Worm (Caenorhabditis elegans) whole organism, L1 larva: Measurements from ENCODE around the gene F52C12.2.

ENCODE experiments used
- C16A3.4 ChIP-seq: fragments of 150-350 bp; optimal IDR thresholded peaks from 2 replicates; lab custom pipeline; 2014; ENCODE audit warnings: missing biosample characterization, missing genetic modification characterization
- C34B4.2 ChIP-seq: sonication (generic microtip); optimal IDR thresholded peaks from 2 replicates; lab custom pipeline; 2017; ENCODE audit warnings: mild to moderate bottlenecking, missing genetic modification characterization, missing compliant biosample characterization
- F16B12.6 ChIP-seq: fragments of 150-350 bp; optimal IDR thresholded peaks from 2 replicates; lab custom pipeline; 2014; ENCODE audit warnings: missing biosample characterization, missing genetic modification characterization
- aly-2 ChIP-seq: fragments of 150-350 bp; optimal IDR thresholded peaks from 2 replicates; lab custom pipeline; 2014; ENCODE audit warnings: missing biosample characterization, missing genetic modification characterization
- ama-1 ChIP-seq: fragments of 150-350 bp; optimal IDR thresholded peaks from 2 replicates; lab custom pipeline; 2014
- ceh-8 ChIP-seq: fragments of 200-800 bp; sonication (Bioruptor generic); optimal IDR thresholded peaks from 2 replicates; lab custom pipeline; 2018; ENCODE audit warnings: mild to moderate bottlenecking, missing genetic modification characterization, moderate library complexity, missing compliant biosample characterization
- ces-1 ChIP-seq: fragments of 150-350 bp; optimal IDR thresholded peaks from 2 replicates; lab custom pipeline; 2014; ENCODE audit warnings: missing biosample characterization, missing genetic modification reagents, missing genetic modification characterization
- dpl-1 ChIP-seq, 3 experiments: fragments of 150-350 bp in 2 of 3; sonication (generic microtip) in 1 of 3; optimal IDR thresholded peaks; 2 replicates each; lab custom pipeline; 2014 to 2017; ENCODE audit warnings: missing biosample characterization in 3 of 3, missing genetic modification characterization in 3 of 3, missing genetic modification reagents in 3 of 3
- efl-1 ChIP-seq, 4 experiments: fragments of 150-350 bp; optimal IDR thresholded peaks in 3 of 4; peaks in 1 of 4; 1 replicate in 1 of 4; 2 replicates in 3 of 4; lab custom pipeline; 2014; ENCODE audit warnings: missing biosample characterization in 2 of 4, missing genetic modification characterization in 2 of 4, missing genetic modification reagents in 2 of 4
- egl-13 ChIP-seq: sonication (generic microtip); optimal IDR thresholded peaks from 2 replicates; lab custom pipeline; 2016; ENCODE audit warnings: missing genotype, missing genetic modification reagents, missing genetic modification characterization, missing compliant biosample characterization
- fkh-10 ChIP-seq: sonication (generic microtip); optimal IDR thresholded peaks from 2 replicates; lab custom pipeline; 2017; ENCODE audit warnings: missing biosample characterization, missing genetic modification reagents, missing genetic modification characterization
- fos-1 ChIP-seq: fragments of 150-350 bp; optimal IDR thresholded peaks from 2 replicates; lab custom pipeline; 2014; ENCODE audit warnings: missing biosample characterization, missing genetic modification characterization
- isw-1 ChIP-seq: fragments of 200-800 bp; sonication (Bioruptor generic); IDR thresholded peaks from 2 replicates; pipeline ENCODE4 v1.3.6; 2022; ENCODE audit warnings: missing genetic modification characterization, missing compliant biosample characterization
- jun-1 ChIP-seq: fragments of 150-350 bp; optimal IDR thresholded peaks from 2 replicates; lab custom pipeline; 2014; ENCODE audit warnings: missing biosample characterization, missing genetic modification reagents, missing genetic modification characterization
- lin-14 ChIP-seq: fragments of 200-800 bp; sonication (Bioruptor generic); optimal IDR thresholded peaks from 2 replicates; lab custom pipeline; 2018; ENCODE audit warnings: mild to moderate bottlenecking, missing genetic modification characterization, moderate library complexity, missing compliant biosample characterization
- lin-15B ChIP-seq: fragments of 150-350 bp; sonication (generic microtip); optimal IDR thresholded peaks from 3 replicates; lab custom pipeline; 2014; ENCODE audit warnings: missing biosample characterization, missing genetic modification characterization
- lin-35 ChIP-seq, 2 experiments: fragments of 150-350 bp; optimal IDR thresholded peaks; 2 replicates each; lab custom pipeline; 2014; ENCODE audit warnings: missing biosample characterization in 2 of 2, missing genetic modification characterization in 2 of 2, missing genetic modification reagents in 2 of 2
- mab-9 ChIP-seq: fragments of 200-800 bp; sonication (Bioruptor generic); IDR thresholded peaks from 2 replicates; pipeline ENCODE4 v1.3.6; 2022; ENCODE audit warnings: missing genetic modification reagents, missing genetic modification characterization, missing compliant biosample characterization
- mdl-1 ChIP-seq, 2 experiments: fragments of 150-350 bp; optimal IDR thresholded peaks; 2 replicates each; lab custom pipeline; 2014 to 2017; ENCODE audit warnings: missing biosample characterization in 2 of 2, missing genetic modification characterization in 2 of 2, inconsistent platforms in 1 of 2
- mef-2 ChIP-seq: fragments of 150-350 bp; optimal IDR thresholded peaks from 2 replicates; lab custom pipeline; 2014; ENCODE audit warnings: missing biosample characterization, missing genetic modification characterization
- nhr-11 ChIP-seq: fragments of 150-350 bp; optimal IDR thresholded peaks from 2 replicates; lab custom pipeline; 2014; ENCODE audit warnings: missing biosample characterization, missing genetic modification characterization
- nhr-12 ChIP-seq: sonication (generic microtip); optimal IDR thresholded peaks from 2 replicates; lab custom pipeline; 2017; ENCODE audit warnings: missing biosample characterization, missing genetic modification characterization
- nhr-20 ChIP-seq: sonication (generic microtip); optimal IDR thresholded peaks from 2 replicates; lab custom pipeline; 2016; ENCODE audit warnings: mild to moderate bottlenecking, missing genetic modification characterization, missing compliant biosample characterization
- nhr-47 ChIP-seq: sonication (generic microtip); optimal IDR thresholded peaks from 2 replicates; lab custom pipeline; 2016; ENCODE audit warnings: mild to moderate bottlenecking, missing genetic modification characterization, moderate library complexity, missing compliant biosample characterization
- nhr-76 ChIP-seq: sonication (generic microtip); optimal IDR thresholded peaks from 2 replicates; lab custom pipeline; 2017; ENCODE audit warnings: missing biosample characterization, missing genetic modification characterization
- nhr-85 ChIP-seq: sonication (generic microtip); peaks from one replicate; lab custom pipeline; 2016; ENCODE audit warnings: missing genetic modification characterization, inconsistent platforms, missing compliant biosample characterization
- pag-3 ChIP-seq: sonication (generic microtip); optimal IDR thresholded peaks from 2 replicates; lab custom pipeline; 2017; ENCODE audit warnings: missing genetic modification characterization, mild to moderate bottlenecking, missing compliant biosample characterization, antibody characterized with exemption, borderline replicate concordance; ENCODE audit not compliant: insufficient read depth
- pqm-1 ChIP-seq: sonication (generic microtip); optimal IDR thresholded peaks from 3 replicates; lab custom pipeline; 2017; ENCODE audit warnings: missing biosample characterization, missing genetic modification characterization
- rnt-1 ChIP-seq: sonication (generic microtip); optimal IDR thresholded peaks from 2 replicates; lab custom pipeline; 2016; ENCODE audit warnings: mild to moderate bottlenecking, missing genetic modification characterization, moderate library complexity, missing compliant biosample characterization
- snpc-4 ChIP-seq: fragments of 150-350 bp; optimal IDR thresholded peaks from 2 replicates; lab custom pipeline; 2014; ENCODE audit warnings: missing biosample characterization, missing genetic modification characterization
- sptf-1 ChIP-seq: fragments of 150-350 bp; optimal IDR thresholded peaks from 2 replicates; lab custom pipeline; 2014; ENCODE audit warnings: missing biosample characterization, missing genetic modification characterization
- tbx-2 ChIP-seq: sonication (generic microtip); optimal IDR thresholded peaks from 2 replicates; lab custom pipeline; 2016; ENCODE audit warnings: missing genetic modification characterization, missing compliant biosample characterization
- unc-62 ChIP-seq: fragments of 150-350 bp; optimal IDR thresholded peaks from 2 replicates; lab custom pipeline; 2014; ENCODE audit warnings: missing biosample characterization, missing genetic modification reagents, missing genetic modification characterization
- unc-86 ChIP-seq: sonication (generic microtip); optimal IDR thresholded peaks from 2 replicates; lab custom pipeline; 2016; ENCODE audit warnings: missing genetic modification characterization, missing compliant biosample characterization
- vab-15 ChIP-seq: sonication (generic microtip); optimal IDR thresholded peaks from 2 replicates; lab custom pipeline; 2017; ENCODE audit warnings: missing genotype, mild to moderate bottlenecking, missing genetic modification characterization, missing compliant biosample characterization
- xbp-1 ChIP-seq: sonication (generic microtip); optimal IDR thresholded peaks from 2 replicates; lab custom pipeline; 2016; ENCODE audit warnings: missing genetic modification characterization, missing compliant biosample characterization
- zag-1 ChIP-seq: fragments of 150-350 bp; optimal IDR thresholded peaks from 2 replicates; lab custom pipeline; 2014; ENCODE audit warnings: missing biosample characterization, missing genetic modification characterization

Gene F52C12.2

DNA sequence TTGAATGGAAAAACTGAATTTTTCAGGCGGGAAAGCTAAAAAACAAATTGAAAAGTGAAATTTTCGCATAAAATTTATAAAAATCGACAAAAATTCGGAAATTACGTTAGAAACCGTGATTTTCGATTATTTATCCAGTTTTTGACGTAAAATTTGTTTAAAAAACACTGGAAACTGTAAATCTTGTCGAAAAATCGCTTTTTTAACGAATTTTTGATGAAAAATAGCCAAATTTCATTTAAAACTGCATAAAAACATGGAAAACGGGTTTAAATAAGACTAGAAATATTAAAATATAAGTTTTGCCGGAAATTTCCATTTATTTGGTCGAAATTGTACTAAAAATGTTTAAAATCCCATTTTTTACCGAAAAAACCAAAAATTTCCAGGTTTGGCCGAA lies 29.2 kb upstream of the F52C12.2 start:
- TF ChIP-seq aly-2 (tag; lab: Kevin White, UChicago) (no peak), jun-1 (tag; lab: Kevin White, UChicago) (no peak), nhr-76 (no peak), fkh-10 (no peak), F16B12.6 (tag; lab: Kevin White, UChicago) (no peak), unc-62 (GFP tag; lab: Kevin White, UChicago) (no peak), nhr-85 (tag; lab: Kevin White, UChicago) (no peak), pqm-1 (tag; lab: Kevin White, UChicago) (no peak), vab-15 (tag; lab: Kevin White, UChicago) (no peak), C34B4.2 (tag; lab: Kevin White, UChicago) (no peak), ceh-8 (GFP tag; lab: Kevin White, UChicago) (no peak), zag-1 (tag; lab: Kevin White, UChicago) (no peak), pag-3 (tag; lab: Kevin White, UChicago) (no peak), mab-9 (no peak)

DNA sequence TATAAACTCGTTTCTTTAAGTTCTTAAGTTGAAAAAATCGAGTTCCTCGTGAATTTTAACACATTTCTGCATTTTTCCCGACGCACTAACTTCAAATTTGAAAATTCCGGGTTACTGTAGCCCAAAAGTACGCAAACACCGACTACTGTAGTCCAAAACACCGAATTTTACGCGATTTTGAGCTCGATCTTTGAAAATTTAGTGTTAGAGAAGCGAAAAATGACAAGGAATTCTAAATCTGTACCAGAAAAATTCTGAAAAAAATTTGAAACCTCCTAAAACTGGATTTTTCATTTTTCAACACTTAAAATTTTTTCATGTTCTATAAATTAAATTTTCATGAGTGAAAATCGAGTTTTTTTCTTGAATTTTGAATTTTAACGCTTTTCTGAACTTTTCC lies 8.2 kb upstream of the F52C12.2 start:
- TF ChIP-seq mdl-1 (tag; optimal IDR thresholded peaks at IDR 0.05; lab: Kevin White, UChicago): no peak
- no peak for TF ChIP-seq ceh-8 (GFP tag; lab: Kevin White, UChicago)

DNA sequence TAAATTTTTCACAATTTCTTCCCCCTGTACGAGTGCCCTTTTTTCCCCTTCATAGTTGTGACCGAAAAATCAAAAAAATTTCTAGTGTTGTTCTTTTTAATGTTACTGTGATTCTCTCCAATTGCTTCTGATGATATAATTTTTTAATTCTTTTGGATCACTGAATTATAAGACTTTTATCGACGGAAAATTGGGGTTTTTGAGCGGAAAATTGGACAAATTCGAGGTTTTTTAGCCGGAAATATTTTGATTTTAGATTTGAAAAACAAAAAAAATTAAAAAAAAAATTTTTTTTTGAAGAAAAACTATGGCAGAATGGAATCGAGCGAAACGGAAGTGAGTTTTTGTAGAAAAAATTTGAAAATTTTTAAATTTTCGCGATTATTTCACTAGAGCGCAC lies 5.5 kb upstream of the F52C12.2 start, which contains the start of gene tsen-54:
tsen-54 (plus strand) TSS at position 301 of the 400 bp plus-strand sequence.
- no peak for TF ChIP-seq nhr-20 (tag; lab: Kevin White, UChicago)
- no peak for TF ChIP-seq lin-15B (tag; lab: Kevin White, UChicago)
- no peak for TF ChIP-seq lin-14 (GFP tag; lab: Kevin White, UChicago)
- TF ChIP-seq jun-1 (tag; lab: Kevin White, UChicago): no peak
- TF ChIP-seq tbx-2: no peak
- no peak for TF ChIP-seq C16A3.4
- no peak for TF ChIP-seq unc-62 (GFP tag; lab: Kevin White, UChicago)
- TF ChIP-seq rnt-1 (tag; lab: Kevin White, UChicago): no peak
- no peak for TF ChIP-seq egl-13 (tag; lab: Kevin White, UChicago)
- no peak for TF ChIP-seq zag-1 (tag; lab: Kevin White, UChicago)
- no peak for TF ChIP-seq nhr-47 (tag; lab: Kevin White, UChicago)
- TF ChIP-seq ces-1 (GFP tag; lab: Kevin White, UChicago): no peak
- TF ChIP-seq nhr-11 (tag; lab: Kevin White, UChicago): no peak
- no peak for TF ChIP-seq nhr-76
- TF ChIP-seq xbp-1 (tag; lab: Kevin White, UChicago): no peak
- no peak for TF ChIP-seq mef-2 (tag; lab: Kevin White, UChicago)
- no peak for TF ChIP-seq ama-1 (lab: Kevin White, UChicago)
- TF ChIP-seq nhr-12 (tag; lab: Kevin White, UChicago): no peak

ce11 chrIV:1952312-1952711 lies 1.1 kb upstream of the F52C12.2 start:
- TF ChIP-seq fos-1 (tag; lab: Kevin White, UChicago) (no peak), sptf-1 (tag; lab: Kevin White, UChicago) (no peak), snpc-4 (no peak), ces-1 (GFP tag; lab: Kevin White, UChicago) (no peak), C34B4.2 (tag; lab: Kevin White, UChicago) (no peak), efl-1 (optimal IDR thresholded peaks at IDR 0.05; lab: Kevin White, UChicago) (peak; percentile 9 to 54), efl-1 (GFP tag; optimal IDR thresholded peaks at IDR 0.05 in 1 of 2; lab: Kevin White, UChicago) (peak; percentile 13 to 94), dpl-1 (GFP tag; optimal IDR thresholded peaks at IDR 0.05; lab: Kevin White, UChicago) (peak in 1 of 3 experiments; percentile 29), lin-35 (GFP tag; optimal IDR thresholded peaks at IDR 0.05; lab: Kevin White, UChicago) (peak in 1 of 2 experiments; percentile 6), unc-86 (tag; lab: Kevin White, UChicago) (no peak), isw-1 (GFP tag; lab: Robert Waterston, UW) (no peak)
- TF ChIP-seq, all 84 proteins: peak for 3
